Worm (Caenorhabditis elegans): ENCODE data around the gene C06G1.1.

- TF ChIP-seq him-1 (tag; optimal IDR thresholded peaks at IDR 0.05): no peak
- TF ChIP-seq dao-5 (tag; optimal IDR thresholded peaks at IDR 0.05): no peak
- TF ChIP-seq W03F9.2 (tag; optimal IDR thresholded peaks at IDR 0.05): no peak
These were observed 41.6 kb upstream of the C06G1.1 start for ce11 chrX:16591533-16591932.

Measured in whole organism, L4/young adult.